Fruit fly (Drosophila melanogaster) whole organism, embryonic: Measurements from ENCODE around the gene Npc2g.

Source experiments
- Asciz ChIP-seq: fragments of 200-800 bp; sonication (Bioruptor generic); optimal IDR thresholded peaks from 2 replicates; lab custom pipeline; 2017; ENCODE audit warnings: missing biosample characterization, mild to moderate bottlenecking, missing genetic modification characterization, missing genetic modification reagents
- CG10366 ChIP-seq: fragments of 200-800 bp; sonication (Bioruptor generic); IDR thresholded peaks from 2 replicates; pipeline ENCODE4 v1.3.6; 2022; ENCODE audit warnings: missing biosample characterization, missing genetic modification characterization
- CG11504 ChIP-seq: fragments of 200-800 bp; sonication (Bioruptor generic); optimal IDR thresholded peaks from 3 replicates; lab custom pipeline; 2019; ENCODE audit warnings: missing biosample characterization, mild to moderate bottlenecking, missing genetic modification characterization, moderate library complexity
- CG12299 ChIP-seq: fragments of 200-800 bp; sonication (Bioruptor generic); optimal IDR thresholded peaks from 2 replicates; lab custom pipeline; 2018; ENCODE audit warnings: missing biosample characterization, mild to moderate bottlenecking, missing genetic modification characterization
- CG13424 ChIP-seq: fragments of 200-800 bp; sonication (Bioruptor generic); optimal IDR thresholded peaks from 2 replicates; lab custom pipeline; 2019; ENCODE audit warnings: missing biosample characterization, mild to moderate bottlenecking, missing genetic modification characterization, moderate library complexity
- CG13775 ChIP-seq: fragments of 200-800 bp; sonication (Bioruptor generic); optimal IDR thresholded peaks from 3 replicates; lab custom pipeline; 2017; ENCODE audit warnings: missing biosample characterization, mild to moderate bottlenecking, missing genetic modification characterization
- CG15269 ChIP-seq: fragments of 200-800 bp; sonication (Bioruptor generic); optimal IDR thresholded peaks from 2 replicates; lab custom pipeline; 2018; ENCODE audit warnings: missing biosample characterization, mild to moderate bottlenecking, missing genetic modification characterization, moderate library complexity
- CG15696 ChIP-seq: fragments of 200-800 bp; sonication (Bioruptor generic); optimal IDR thresholded peaks from 2 replicates; lab custom pipeline; 2019; ENCODE audit warnings: missing biosample characterization, mild to moderate bottlenecking, missing genetic modification characterization, moderate library complexity
- CG17186 ChIP-seq: fragments of 200-800 bp; sonication (Bioruptor generic); optimal IDR thresholded peaks from 3 replicates; lab custom pipeline; 2017; ENCODE audit warnings: missing biosample characterization, missing genetic modification reagents, missing genetic modification characterization
- CG17361 ChIP-seq: fragments of 200-800 bp; sonication (Bioruptor generic); IDR thresholded peaks from 3 replicates; pipeline ENCODE4 v1.3.6; 2022; ENCODE audit warnings: missing biosample characterization, missing genetic modification characterization
- CG17829 ChIP-seq: fragments of 200-800 bp; optimal IDR thresholded peaks from 2 replicates; lab custom pipeline; 2019; ENCODE audit warnings: missing biosample characterization, mild to moderate bottlenecking, missing genetic modification characterization, moderate library complexity
- CG18262 ChIP-seq: fragments of 200-800 bp; optimal IDR thresholded peaks from 3 replicates; lab custom pipeline; 2019; ENCODE audit warnings: missing biosample characterization, mild to moderate bottlenecking, missing genetic modification characterization, moderate library complexity
- CG18599 ChIP-seq: fragments of 200-800 bp; sonication (Bioruptor generic); optimal IDR thresholded peaks from 3 replicates; lab custom pipeline; 2017; ENCODE audit warnings: missing biosample characterization, missing genetic modification characterization, mild to moderate bottlenecking, moderate library complexity, missing genetic modification reagents
- CG18764 ChIP-seq: fragments of 200-800 bp; sonication (Bioruptor generic); optimal IDR thresholded peaks from 3 replicates; lab custom pipeline; 2016; ENCODE audit warnings: missing biosample characterization, missing genetic modification characterization
- CG2202 ChIP-seq: fragments of 200-800 bp; sonication (Bioruptor generic); optimal IDR thresholded peaks from 2 replicates; lab custom pipeline; 2018; ENCODE audit warnings: missing biosample characterization, mild to moderate bottlenecking, missing genetic modification characterization
- CG30403 ChIP-seq: fragments of 200-800 bp; sonication (Bioruptor generic); optimal IDR thresholded peaks from 3 replicates; lab custom pipeline; 2016; ENCODE audit warnings: missing biosample characterization, missing genetic modification characterization
- CG33557 ChIP-seq: fragments of 200-800 bp; sonication (Bioruptor generic); optimal IDR thresholded peaks from 2 replicates; lab custom pipeline; 2019; ENCODE audit warnings: missing biosample characterization, mild to moderate bottlenecking, missing genetic modification characterization, moderate library complexity
- CG6689 ChIP-seq: fragments of 200-800 bp; sonication (Bioruptor generic); IDR thresholded peaks from 2 replicates; pipeline ENCODE4 v1.3.6; 2022; ENCODE audit warnings: missing biosample characterization, missing genetic modification characterization
- CG7839 ChIP-seq: fragments of 200-800 bp; sonication (Bioruptor generic); optimal IDR thresholded peaks from 3 replicates; lab custom pipeline; 2018; ENCODE audit warnings: missing biosample characterization, mild to moderate bottlenecking, missing genetic modification characterization, moderate library complexity
- CG8924 ChIP-seq: fragments of 200-800 bp; optimal IDR thresholded peaks from 3 replicates; lab custom pipeline; 2019; ENCODE audit warnings: missing biosample characterization, mild to moderate bottlenecking, missing genetic modification characterization, moderate library complexity
- CG9437 ChIP-seq: fragments of 200-800 bp; sonication (Bioruptor generic); optimal IDR thresholded peaks from 2 replicates; lab custom pipeline; 2018; ENCODE audit warnings: missing biosample characterization, mild to moderate bottlenecking, missing genetic modification characterization
- CoRest ChIP-seq: fragments of 200-800 bp; sonication (Bioruptor generic); optimal IDR thresholded peaks from 3 replicates; lab custom pipeline; 2018; ENCODE audit warnings: missing biosample characterization, mild to moderate bottlenecking, missing genetic modification characterization, moderate library complexity
- D19A ChIP-seq: fragments of 200-800 bp; optimal IDR thresholded peaks from 3 replicates; lab custom pipeline; 2019; ENCODE audit warnings: missing biosample characterization, mild to moderate bottlenecking, missing genetic modification characterization, moderate library complexity
- H2.0 ChIP-seq: fragments of 200-800 bp; sonication (Bioruptor generic); IDR thresholded peaks from 2 replicates; pipeline ENCODE4 v1.3.6; 2022; ENCODE audit warnings: missing biosample characterization, missing genetic modification characterization
- Hr51 ChIP-seq, 2 experiments: fragments of 200-800 bp; sonication (Bioruptor generic); optimal IDR thresholded peaks; 2 replicates in 1 of 2; 3 replicates in 1 of 2; lab custom pipeline; 2016 to 2018; ENCODE audit warnings: missing biosample characterization in 2 of 2, missing genetic modification characterization in 2 of 2, mild to moderate bottlenecking in 1 of 2, moderate library complexity in 1 of 2
- Mes4 ChIP-seq: fragments of 200-800 bp; sonication (Bioruptor generic); optimal IDR thresholded peaks from 2 replicates; lab custom pipeline; 2016; ENCODE audit warnings: missing biosample characterization, missing genetic modification characterization
- Oli ChIP-seq: fragments of 200-800 bp; sonication (Bioruptor generic); optimal IDR thresholded peaks from 2 replicates; lab custom pipeline; 2018; ENCODE audit warnings: missing biosample characterization, mild to moderate bottlenecking, missing genetic modification characterization, moderate library complexity
- PHDP ChIP-seq: fragments of 200-800 bp; sonication (Bioruptor generic); optimal IDR thresholded peaks from 3 replicates; lab custom pipeline; 2018; ENCODE audit warnings: missing biosample characterization, mild to moderate bottlenecking, missing genetic modification characterization, moderate library complexity
- Six4 ChIP-seq: fragments of 200-800 bp; sonication (Bioruptor generic); optimal IDR thresholded peaks from 2 replicates; lab custom pipeline; 2016; ENCODE audit warnings: missing biosample characterization, missing genetic modification characterization
- Sox102F ChIP-seq: fragments of 200-800 bp; sonication (Bioruptor generic); optimal IDR thresholded peaks from 2 replicates; lab custom pipeline; 2018; ENCODE audit warnings: missing biosample characterization, mild to moderate bottlenecking, missing genetic modification characterization, moderate library complexity
- Xrp1 ChIP-seq: fragments of 200-800 bp; sonication (Bioruptor generic); IDR thresholded peaks from 2 replicates; pipeline ENCODE4 v1.3.6; 2022; ENCODE audit warnings: missing biosample characterization, missing genetic modification characterization
- ara ChIP-seq: fragments of 200-800 bp; sonication (Bioruptor generic); IDR thresholded peaks from 2 replicates; pipeline ENCODE4 v1.3.6; 2022; ENCODE audit warnings: missing biosample characterization, missing genetic modification characterization
- az2 ChIP-seq: fragments of 200-800 bp; sonication (Bioruptor generic); optimal IDR thresholded peaks from 3 replicates; lab custom pipeline; 2016; ENCODE audit warnings: missing biosample characterization, missing genetic modification characterization
- dpn ChIP-seq, 2 experiments: fragments of 200-800 bp; sonication (Bioruptor generic); optimal IDR thresholded peaks; 3 replicates each; lab custom pipeline; 2016; ENCODE audit warnings: missing biosample characterization in 2 of 2, missing genetic modification characterization in 2 of 2
- ewg ChIP-seq: fragments of 200-800 bp; sonication (Bioruptor generic); optimal IDR thresholded peaks from 3 replicates; lab custom pipeline; 2017; ENCODE audit warnings: mild to moderate bottlenecking, missing biosample characterization, missing genetic modification reagents, missing genetic modification characterization
- fd96Cb ChIP-seq: fragments of 200-800 bp; sonication (Bioruptor generic); optimal IDR thresholded peaks from 2 replicates; lab custom pipeline; 2018; ENCODE audit warnings: missing biosample characterization, mild to moderate bottlenecking, missing genetic modification characterization, moderate library complexity
- gce ChIP-seq: fragments of 200-800 bp; sonication (Bioruptor generic); IDR thresholded peaks from 3 replicates; pipeline ENCODE4 v1.3.6; 2022; ENCODE audit warnings: missing biosample characterization, missing genetic modification characterization
- her ChIP-seq: fragments of 200-800 bp; sonication (Bioruptor generic); optimal IDR thresholded peaks from 2 replicates; lab custom pipeline; 2016; ENCODE audit warnings: missing biosample characterization, missing genetic modification characterization
- jing ChIP-seq: fragments of 200-800 bp; sonication (Bioruptor generic); optimal IDR thresholded peaks from 2 replicates; lab custom pipeline; 2018; ENCODE audit warnings: missing biosample characterization, mild to moderate bottlenecking, missing genetic modification characterization
- nmo ChIP-seq: fragments of 200-800 bp; sonication (Bioruptor generic); optimal IDR thresholded peaks from 2 replicates; lab custom pipeline; 2018; ENCODE audit warnings: missing biosample characterization, mild to moderate bottlenecking, missing genetic modification characterization, moderate library complexity
- pfk ChIP-seq: fragments of 200-800 bp; sonication (Bioruptor generic); optimal IDR thresholded peaks from 2 replicates; lab custom pipeline; 2018; ENCODE audit warnings: missing biosample characterization, mild to moderate bottlenecking, missing genetic modification characterization, moderate library complexity
- ranshi ChIP-seq: fragments of 200-800 bp; sonication (Bioruptor generic); IDR thresholded peaks from 2 replicates; pipeline ENCODE4 v1.3.6; 2022; ENCODE audit warnings: missing biosample characterization, missing genetic modification characterization
- sc ChIP-seq, 3 experiments: fragments of >200 bp in 2 of 3; fragments of 200-800 bp in 1 of 3; sonication (Bioruptor generic) in 1 of 3; optimal IDR thresholded peaks; 2 replicates in 2 of 3; 3 replicates in 1 of 3; lab custom pipeline; 2017; ENCODE audit warnings: mild to moderate bottlenecking in 1 of 3, missing biosample characterization in 1 of 3, missing genetic modification characterization in 1 of 3, missing genetic modification reagents in 1 of 3
- sob ChIP-seq: fragments of 200-800 bp; sonication (Bioruptor generic); IDR thresholded peaks from 2 replicates; pipeline ENCODE4 v1.3.6; 2022; ENCODE audit warnings: missing biosample characterization, missing genetic modification characterization
- stc ChIP-seq: fragments of 200-800 bp; sonication (Bioruptor generic); IDR thresholded peaks from 2 replicates; pipeline ENCODE4 v1.3.6; 2022; ENCODE audit warnings: missing biosample characterization, missing genetic modification characterization
- tin ChIP-seq: fragments of 200-800 bp; sonication (Bioruptor generic); optimal IDR thresholded peaks from 3 replicates; lab custom pipeline; 2016; ENCODE audit warnings: missing biosample characterization, missing genetic modification characterization
- trem ChIP-seq: fragments of 200-800 bp; optimal IDR thresholded peaks from 3 replicates; lab custom pipeline; 2019; ENCODE audit warnings: missing biosample characterization, mild to moderate bottlenecking, missing genetic modification characterization, moderate library complexity
- vvl ChIP-seq: fragments of 200-800 bp; sonication (Bioruptor generic); IDR thresholded peaks from 2 replicates; pipeline ENCODE4 v1.3.6; 2022; ENCODE audit warnings: missing biosample characterization, missing genetic modification characterization
- zen ChIP-seq: fragments of 200-800 bp; sonication (Bioruptor generic); optimal IDR thresholded peaks from 3 replicates; lab custom pipeline; 2018; ENCODE audit warnings: missing biosample characterization, mild to moderate bottlenecking, missing genetic modification characterization, moderate library complexity

Npc2g gene

DNA sequence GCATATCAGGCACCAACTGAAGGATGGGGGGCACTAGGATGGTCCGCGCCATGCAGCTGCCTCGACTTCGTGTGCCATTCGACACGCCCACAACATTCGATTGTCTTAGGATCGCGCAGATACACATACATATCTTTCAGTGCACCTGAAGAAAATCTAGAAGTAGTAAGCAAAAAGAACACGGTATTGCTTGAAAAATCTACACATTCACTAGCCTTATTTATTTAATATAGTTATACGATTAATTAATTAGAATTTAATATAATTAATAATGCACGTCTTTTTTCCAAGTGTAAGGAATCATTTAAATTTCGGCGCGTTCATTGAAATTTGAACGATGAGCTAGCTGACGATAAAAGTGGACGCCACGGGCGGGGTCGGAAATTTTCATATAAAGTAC, 10.5 kb downstream of the Npc2g start (continued):
- TF ChIP-seq sc (optimal IDR thresholded peaks at IDR 0.05; lab: Kevin White, UChicago) = no peak
- TF ChIP-seq sc (GFP tag; optimal IDR thresholded peaks at IDR 0.05; lab: Kevin White, UChicago) = peak; percentile 35
- peak; percentile 7 for TF ChIP-seq CG2202 (tag; lab: Kevin White, UChicago)
- peak; percentile 29 for TF ChIP-seq tin (GFP tag; lab: Kevin White, UChicago)
- TF ChIP-seq D19A (tag; lab: Kevin White, UChicago) = peak; percentile 50
- TF ChIP-seq jing (GFP tag; lab: Kevin White, UChicago) = peak; percentile 22
- peak; percentile 62 for TF ChIP-seq Xrp1 (GFP tag; lab: Robert Waterston, UW)
- peak; percentile 37; the same call in 1 of the 2 replicates for TF ChIP-seq H2.0 (GFP tag; lab: Robert Waterston, UW)
- peak; percentile 29 for TF ChIP-seq zen (tag; lab: Kevin White, UChicago)
- peak; percentile 56; the same call in 1 of the 2 replicates for TF ChIP-seq ara (GFP tag; lab: Robert Waterston, UW)
- TF ChIP-seq CG18599 (GFP tag; lab: Kevin White, UChicago) = no peak
- TF ChIP-seq gce (GFP tag; lab: Robert Waterston, UW) = 0 out of 3 replicates have a peak, but pooled peaks have one; percentile 35
- TF ChIP-seq CG15696 = peak; percentile 43
- no peak for TF ChIP-seq Mes4
- TF ChIP-seq fd96Cb = peak; percentile 28
- TF ChIP-seq dpn (GFP tag; optimal IDR thresholded peaks at IDR 0.05; lab: Kevin White, UChicago) = peak in 1 of 2 experiments; percentile 19
- peak; percentile 8 for TF ChIP-seq CG18764
- peak; percentile 68 for TF ChIP-seq nmo
- peak; percentile 6 for TF ChIP-seq PHDP (tag; lab: Kevin White, UChicago)
- TF ChIP-seq CG13424 (tag; lab: Kevin White, UChicago) = peak; percentile 26
- TF ChIP-seq CG6689 (GFP tag; lab: Robert Waterston, UW) = peak; percentile 46; the same call in 1 of the 2 replicates
- TF ChIP-seq CG7839 = peak; percentile 55
- TF ChIP-seq sob = no peak
- no peak for TF ChIP-seq CG17186 (GFP tag; lab: Kevin White, UChicago)
- TF ChIP-seq stc (GFP tag; lab: Robert Waterston, UW) = no peak
- peak; percentile 45 for TF ChIP-seq Sox102F (GFP tag; lab: Kevin White, UChicago)
- TF ChIP-seq CG18262 (tag; lab: Kevin White, UChicago) = peak; percentile 75
- peak; percentile 28 for TF ChIP-seq CG30403 (GFP tag; lab: Kevin White, UChicago)
- TF ChIP-seq ewg (GFP tag; lab: Kevin White, UChicago) = peak; percentile 3
- TF ChIP-seq CG15269 = peak; percentile 1
- TF ChIP-seq az2 = peak; percentile 38
- peak; percentile 52 for TF ChIP-seq vvl (GFP tag; lab: Robert Waterston, UW)
- TF ChIP-seq CG9437 = peak; percentile 20
- peak; percentile 32 for TF ChIP-seq CG8924 (tag; lab: Kevin White, UChicago)
- TF ChIP-seq CoRest (tag; lab: Kevin White, UChicago) = peak; percentile 40
- TF ChIP-seq CG17361 (GFP tag; lab: Robert Waterston, UW) = 0 out of 3 replicates have a peak, but pooled peaks have one; percentile 54
- TF ChIP-seq Oli (tag; lab: Kevin White, UChicago) = peak; percentile 46
- TF ChIP-seq Asciz (GFP tag; lab: Kevin White, UChicago) = no peak
- TF ChIP-seq CG17829 (tag; lab: Kevin White, UChicago) = peak; percentile 57
- peak in 1 of 2 experiments; percentile 27 for TF ChIP-seq Hr51 (GFP tag; optimal IDR thresholded peaks at IDR 0.05; lab: Kevin White, UChicago)
- TF ChIP-seq CG12299 (tag; lab: Kevin White, UChicago) = no peak
- peak; percentile 47 for TF ChIP-seq trem (tag; lab: Kevin White, UChicago)
- TF ChIP-seq her = no peak
- peak; percentile 20 for TF ChIP-seq Six4 (GFP tag; lab: Kevin White, UChicago)
- no peak for TF ChIP-seq pfk (GFP tag; lab: Kevin White, UChicago)
- TF ChIP-seq ranshi (GFP tag; lab: Robert Waterston, UW) = peak; percentile 50; the same call in 1 of the 2 replicates
- peak; percentile 32 for TF ChIP-seq CG13775 (GFP tag; lab: Kevin White, UChicago)
- peak; percentile 32; the same call in 1 of the 2 replicates for TF ChIP-seq CG10366 (GFP tag; lab: Robert Waterston, UW)
- peak; percentile 34 for TF ChIP-seq CG33557
- TF ChIP-seq CG11504 (tag; lab: Kevin White, UChicago) = peak; percentile 33
